Worm (Caenorhabditis elegans) whole organism, L2 larva: Measurements from ENCODE around the gene Y44A6D.1.

Experiments
- C34F6.9 ChIP-seq: fragments of 150-350 bp; optimal IDR thresholded peaks from 2 replicates; lab custom pipeline; 2014; ENCODE audit warnings: missing biosample characterization, missing genetic modification characterization
- F13H6.1 ChIP-seq: sonication (generic microtip); optimal IDR thresholded peaks from 2 replicates; lab custom pipeline; 2016; ENCODE audit warnings: missing genetic modification characterization, missing compliant biosample characterization
- Y55F3AM.14 ChIP-seq: fragments of 200-800 bp; sonication (Bioruptor generic); optimal IDR thresholded peaks from 2 replicates; lab custom pipeline; 2018; ENCODE audit warnings: mild to moderate bottlenecking, missing genetic modification characterization, missing compliant biosample characterization
- alr-1 ChIP-seq: fragments of 150-350 bp; optimal IDR thresholded peaks from 2 replicates; lab custom pipeline; 2014; ENCODE audit warnings: missing biosample characterization, missing genetic modification characterization
- aly-2 ChIP-seq: fragments of 150-350 bp; optimal IDR thresholded peaks from 2 replicates; lab custom pipeline; 2014; ENCODE audit warnings: missing biosample characterization, missing genetic modification characterization
- ama-1 ChIP-seq: fragments of 150-350 bp; optimal IDR thresholded peaks from 2 replicates; lab custom pipeline; 2018; ENCODE audit warnings: inconsistent platforms
- blmp-1 ChIP-seq: sonication (generic microtip); optimal IDR thresholded peaks from 2 replicates; lab custom pipeline; 2017; ENCODE audit warnings: missing genetic modification characterization, mild to moderate bottlenecking, missing compliant biosample characterization, antibody characterized with exemption, moderate library complexity; ENCODE audit not compliant: insufficient read depth
- ceh-82 ChIP-seq: fragments of 150-350 bp; optimal IDR thresholded peaks from 2 replicates; lab custom pipeline; 2014; ENCODE audit warnings: missing biosample characterization, missing genetic modification characterization
- crh-2 ChIP-seq: sonication (generic microtip); optimal IDR thresholded peaks from 2 replicates; lab custom pipeline; 2017; ENCODE audit warnings: missing biosample characterization, missing genetic modification characterization
- dmd-4 ChIP-seq: sonication (generic microtip); optimal IDR thresholded peaks from 2 replicates; lab custom pipeline; 2017; ENCODE audit warnings: missing biosample characterization, missing genetic modification characterization
- egl-27 ChIP-seq: sonication (generic microtip); optimal IDR thresholded peaks from 3 replicates; lab custom pipeline; 2017; ENCODE audit warnings: missing biosample characterization, missing genetic modification reagents, missing genetic modification characterization
- fos-1 ChIP-seq: fragments of 150-350 bp; optimal IDR thresholded peaks from 2 replicates; lab custom pipeline; 2014; ENCODE audit warnings: missing biosample characterization, missing genetic modification characterization
- gmeb-1 ChIP-seq: fragments of 150-350 bp; optimal IDR thresholded peaks from 2 replicates; lab custom pipeline; 2014; ENCODE audit warnings: missing biosample characterization, missing genetic modification characterization
- lin-11 ChIP-seq: fragments of 150-350 bp; sonication (generic microtip); optimal IDR thresholded peaks from 2 replicates; lab custom pipeline; 2014; ENCODE audit warnings: missing biosample characterization, missing genetic modification characterization, inconsistent platforms, mixed read lengths
- lin-13 ChIP-seq: fragments of 150-350 bp; optimal IDR thresholded peaks from 2 replicates; lab custom pipeline; 2014; ENCODE audit warnings: missing biosample characterization, missing genetic modification reagents, missing genetic modification characterization
- lin-39 ChIP-seq: fragments of 150-350 bp; optimal IDR thresholded peaks from 2 replicates; lab custom pipeline; 2014; ENCODE audit warnings: missing biosample characterization, missing genetic modification reagents, missing genetic modification characterization
- lsy-2 ChIP-seq, 2 experiments: fragments of 150-350 bp in 1 of 2; sonication (generic microtip) in 1 of 2; optimal IDR thresholded peaks; 2 replicates each; lab custom pipeline; 2014 to 2017; ENCODE audit warnings: missing biosample characterization in 2 of 2, missing genetic modification characterization in 2 of 2
- mab-5 ChIP-seq: fragments of 150-350 bp; optimal IDR thresholded peaks from 2 replicates; lab custom pipeline; 2014; ENCODE audit warnings: missing biosample characterization, missing genetic modification characterization
- mbf-1 ChIP-seq: sonication (generic microtip); optimal IDR thresholded peaks from 2 replicates; lab custom pipeline; 2017; ENCODE audit warnings: missing biosample characterization, missing genetic modification characterization
- mdl-1 ChIP-seq, 2 experiments: fragments of 150-350 bp in 1 of 2; sonication (generic microtip) in 1 of 2; optimal IDR thresholded peaks; 2 replicates each; lab custom pipeline; 2017; ENCODE audit warnings: missing biosample characterization in 2 of 2, missing genetic modification characterization in 2 of 2
- nhr-10 ChIP-seq: sonication (generic microtip); optimal IDR thresholded peaks from 2 replicates; lab custom pipeline; 2017; ENCODE audit warnings: missing biosample characterization, missing genetic modification characterization
- nhr-11 ChIP-seq: fragments of 150-350 bp; optimal IDR thresholded peaks from 2 replicates; lab custom pipeline; 2014; ENCODE audit warnings: missing biosample characterization, missing genetic modification characterization
- nhr-129 ChIP-seq: fragments of 150-350 bp; optimal IDR thresholded peaks from 2 replicates; lab custom pipeline; 2014; ENCODE audit warnings: missing biosample characterization, missing genetic modification characterization
- nhr-21 ChIP-seq: fragments of 150-350 bp; optimal IDR thresholded peaks from 2 replicates; lab custom pipeline; 2014; ENCODE audit warnings: missing biosample characterization, missing genetic modification characterization
- nhr-237 ChIP-seq: fragments of 150-350 bp; optimal IDR thresholded peaks from 2 replicates; lab custom pipeline; 2014; ENCODE audit warnings: missing biosample characterization, missing genetic modification characterization
- nhr-6 ChIP-seq: fragments of 150-350 bp; optimal IDR thresholded peaks from 2 replicates; lab custom pipeline; 2014; ENCODE audit warnings: missing biosample characterization, missing genetic modification characterization
- sem-4 ChIP-seq: fragments of 150-350 bp; optimal IDR thresholded peaks from 2 replicates; lab custom pipeline; 2014; ENCODE audit warnings: missing biosample characterization, missing genetic modification reagents, missing genetic modification characterization
- skn-1 ChIP-seq: sonication (generic microtip); optimal IDR thresholded peaks from 2 replicates; lab custom pipeline; 2017; ENCODE audit warnings: missing biosample characterization, missing genetic modification characterization
- sma-3 ChIP-seq: sonication (generic microtip); optimal IDR thresholded peaks from 2 replicates; lab custom pipeline; 2016; ENCODE audit warnings: missing genetic modification reagents, missing genetic modification characterization, missing compliant biosample characterization
- sma-9 ChIP-seq, 2 experiments: fragments of 150-350 bp in 1 of 2; sonication (generic microtip) in 1 of 2; optimal IDR thresholded peaks; 2 replicates each; lab custom pipeline; 2014 to 2016; ENCODE audit warnings: missing genetic modification characterization in 2 of 2, mild to moderate bottlenecking in 1 of 2, missing biosample characterization in 1 of 2, missing compliant biosample characterization in 1 of 2, missing genetic modification reagents in 1 of 2, moderate library complexity in 1 of 2
- unc-55 ChIP-seq: fragments of 150-350 bp; sonication (generic microtip); optimal IDR thresholded peaks from 3 replicates; lab custom pipeline; 2014; ENCODE audit warnings: missing biosample characterization, missing genetic modification reagents, missing genetic modification characterization
- unc-62 ChIP-seq: fragments of 150-350 bp; optimal IDR thresholded peaks from 2 replicates; lab custom pipeline; 2014; ENCODE audit warnings: missing biosample characterization, missing genetic modification reagents, missing genetic modification characterization
- zag-1 ChIP-seq: fragments of 150-350 bp; optimal IDR thresholded peaks from 2 replicates; lab custom pipeline; 2014; ENCODE audit warnings: missing biosample characterization, missing genetic modification characterization
- ztf-11 ChIP-seq: sonication (generic microtip); optimal IDR thresholded peaks from 2 replicates; lab custom pipeline; 2017; ENCODE audit warnings: missing biosample characterization, missing genetic modification characterization

Y44A6D.1 gene

DNA sequence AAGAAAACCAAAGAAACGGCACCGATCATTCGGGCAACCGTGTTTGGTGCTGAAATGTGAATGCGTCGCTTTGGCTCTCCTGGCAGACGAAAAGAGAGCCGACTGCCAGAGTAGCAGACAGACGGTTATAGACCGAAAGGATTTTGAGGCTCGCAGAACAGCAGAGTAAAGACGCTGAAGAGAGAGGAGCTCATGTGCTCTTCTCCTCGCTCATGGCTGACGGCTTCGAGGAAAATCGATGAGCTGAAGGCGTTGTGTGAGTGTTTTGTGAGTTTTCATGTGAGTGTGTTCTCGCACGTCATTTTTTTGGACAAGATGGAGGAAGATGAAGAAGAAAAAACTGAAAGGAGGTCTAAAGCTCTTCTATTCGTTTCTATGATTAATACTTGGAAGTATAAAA lies 39.0 kb upstream of the Y44A6D.1 start, which contains the start of gene sbt-1:
TSS of gene sbt-1 (minus strand) at position 62 of the 400 bp plus-strand sequence.
- TF ChIP-seq sem-4 (peak; percentile 30), Y55F3AM.14 (GFP tag; lab: Kevin White, UChicago) (peak; percentile 45), sma-3 (no peak), nhr-6 (tag; lab: Kevin White, UChicago) (peak; percentile 78), ama-1 (lab: Kevin White, UChicago) (no peak), C34F6.9 (peak; percentile 93), mbf-1 (tag; lab: Kevin White, UChicago) (no peak), egl-27 (peak; percentile 43), nhr-129 (tag; lab: Kevin White, UChicago) (peak; percentile 82), nhr-10 (no peak), mdl-1 (tag; optimal IDR thresholded peaks at IDR 0.05; lab: Kevin White, UChicago) (peak in 1 of 2 experiments; percentile 69), fos-1 (tag; lab: Kevin White, UChicago) (peak; percentile 3), crh-2 (peak; percentile 74), gmeb-1 (no peak), ceh-82 (tag; lab: Kevin White, UChicago) (peak; percentile 44), lin-13 (GFP tag; lab: Kevin White, UChicago) (peak; percentile 55), lsy-2 (tag; optimal IDR thresholded peaks at IDR 0.05; lab: Kevin White, UChicago) (peak; percentile 40 to 77), unc-62 (GFP tag; lab: Kevin White, UChicago) (no peak), unc-55 (GFP tag; lab: Kevin White, UChicago) (peak; percentile 98), zag-1 (tag; lab: Kevin White, UChicago) (peak; percentile 56), lin-11 (tag; lab: Kevin White, UChicago) (peak; percentile 83), F13H6.1 (tag; lab: Kevin White, UChicago) (peak; percentile 26)

DNA sequence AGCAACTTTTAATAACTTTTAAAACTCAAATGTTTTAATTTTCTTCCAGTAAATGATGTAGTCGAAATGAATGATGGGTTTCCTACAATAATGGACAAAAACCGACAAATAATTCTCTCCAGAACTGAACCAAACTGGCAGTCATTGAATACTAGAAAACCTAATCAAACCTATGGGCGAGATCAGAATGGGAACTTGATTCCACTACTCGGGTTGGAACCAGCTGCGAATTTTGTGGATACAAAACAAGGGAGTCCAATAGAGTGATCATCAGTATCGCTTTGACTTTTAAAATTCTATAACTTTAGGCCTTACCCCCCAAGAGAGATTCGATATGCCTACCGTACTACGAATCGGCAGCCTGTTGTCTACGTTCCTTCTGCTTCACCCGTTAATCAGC lies 36.8 kb upstream of the Y44A6D.1 start:
- TF ChIP-seq lin-39, result no peak
- no peak for TF ChIP-seq sma-3
- no peak for TF ChIP-seq sem-4
- no peak for TF ChIP-seq mab-5 (tag; lab: Kevin White, UChicago)
- no peak for TF ChIP-seq C34F6.9
- TF ChIP-seq ztf-11 (tag; lab: Kevin White, UChicago), result no peak
- TF ChIP-seq blmp-1 (tag; lab: Kevin White, UChicago), result no peak
- TF ChIP-seq nhr-129 (tag; lab: Kevin White, UChicago), result no peak
- TF ChIP-seq nhr-11 (tag; lab: Kevin White, UChicago), result no peak
- TF ChIP-seq sma-9 (GFP tag; optimal IDR thresholded peaks at IDR 0.05; lab: Kevin White, UChicago), result no peak
- TF ChIP-seq sma-9 (tag; optimal IDR thresholded peaks at IDR 0.05; lab: Kevin White, UChicago), result no peak
- no peak for TF ChIP-seq dmd-4

DNA sequence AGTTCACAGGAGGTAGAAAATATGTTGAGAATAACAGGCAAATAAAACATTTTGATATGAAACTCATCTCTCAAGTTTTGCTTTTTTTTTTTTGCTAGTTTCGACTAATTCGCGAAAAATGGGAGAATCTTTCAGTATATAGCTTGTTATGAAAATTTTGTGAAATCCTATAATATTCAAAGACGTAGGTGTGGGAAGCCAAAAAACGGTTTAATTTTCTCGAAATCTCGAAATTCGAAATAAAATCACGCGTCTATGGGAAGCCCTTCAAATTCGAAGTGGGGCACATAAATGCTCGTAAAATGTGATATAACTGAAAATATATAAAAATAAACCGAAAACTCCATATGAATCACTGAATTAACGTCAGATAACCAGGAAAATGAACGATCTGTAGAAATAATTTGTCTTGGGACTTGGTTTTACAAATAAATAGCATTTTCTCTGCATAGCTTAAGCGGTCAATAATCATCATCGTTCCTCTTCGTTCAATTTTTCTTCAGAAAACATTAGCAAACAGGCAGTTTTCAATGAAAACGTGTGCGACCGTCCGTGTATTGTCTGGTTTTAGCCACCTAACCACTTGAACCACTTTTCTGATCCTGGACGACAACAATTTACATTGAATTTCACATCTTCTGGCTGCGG lies 35.3 kb upstream of the Y44A6D.1 start, which contains the start of the genes gcy-22 and grl-14:
TSS of gene gcy-22 (minus strand) at position 101 of the 648 bp plus-strand sequence.
TSS of gene grl-14 (plus strand) at position 598 of the 648 bp plus-strand sequence.
- TF ChIP-seq nhr-10, result no peak
- TF ChIP-seq nhr-6 (tag; lab: Kevin White, UChicago), result no peak
- TF ChIP-seq dmd-4, result no peak
- no peak for TF ChIP-seq ztf-11 (tag; lab: Kevin White, UChicago)

DNA sequence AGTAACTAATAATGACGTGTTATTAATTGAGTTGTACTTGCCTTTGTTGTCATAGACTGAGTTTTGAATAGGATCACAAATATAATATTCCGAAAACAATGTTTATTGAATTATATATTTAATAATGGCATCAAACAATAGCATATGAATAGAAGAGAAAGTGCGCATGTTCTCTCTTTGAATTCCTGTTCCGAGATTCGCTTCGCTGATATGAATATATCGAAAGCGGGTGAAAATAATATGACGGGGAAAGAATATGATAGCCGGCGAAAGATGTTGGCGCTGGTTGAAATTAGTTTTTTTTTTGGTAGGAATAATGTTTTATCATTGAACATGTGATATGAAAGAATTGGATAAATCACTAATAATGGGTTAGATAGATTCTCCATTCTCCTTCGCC lies 30.2 kb upstream of the Y44A6D.1 start, which contains the start of gene T03D8.6:
TSS of gene T03D8.6 (minus strand) at position 298 of the 400 bp plus-strand sequence.
- TF ChIP-seq fos-1 (tag; lab: Kevin White, UChicago), result no peak
- TF ChIP-seq lsy-2 (tag; optimal IDR thresholded peaks at IDR 0.05; lab: Kevin White, UChicago), result no peak

DNA sequence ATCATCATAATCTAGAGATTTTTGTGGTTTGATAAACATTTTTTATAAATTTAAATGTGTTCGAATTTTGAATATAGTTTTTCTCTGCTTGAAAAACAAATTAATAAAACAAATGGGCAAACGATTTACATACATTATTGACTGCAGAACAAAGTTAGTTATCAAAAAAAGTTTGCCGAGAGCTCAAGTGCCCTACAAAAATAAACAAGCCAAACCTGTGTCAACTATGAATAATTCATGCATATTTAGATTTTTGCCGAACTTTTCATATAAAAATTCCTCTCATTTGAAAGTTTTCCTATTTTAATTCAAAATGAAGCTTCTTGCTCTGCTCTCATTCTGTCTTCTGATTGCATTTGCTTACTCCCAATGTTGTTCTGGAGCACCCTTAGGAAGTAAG lies 26.0 kb upstream of the Y44A6D.1 start, which contains the start of gene sshk-1:
TSS of gene sshk-1 (plus strand) at position 301 of the 400 bp plus-strand sequence.
- TF ChIP-seq aly-2 (tag; lab: Kevin White, UChicago) (no peak), ceh-82 (tag; lab: Kevin White, UChicago) (no peak), unc-55 (GFP tag; lab: Kevin White, UChicago) (no peak), mab-5 (tag; lab: Kevin White, UChicago) (no peak), nhr-21 (tag; lab: Kevin White, UChicago) (no peak), alr-1 (tag; lab: Kevin White, UChicago) (no peak), nhr-237 (tag; lab: Kevin White, UChicago) (no peak), skn-1 (tag; lab: Kevin White, UChicago) (no peak)
